Worm (Caenorhabditis elegans) whole organism, L4/young adult: ENCODE results near the gene F46B3.15.

Experiments
- W03F9.2 ChIP-seq: fragments of 150-350 bp; optimal IDR thresholded peaks from 2 replicates; lab custom pipeline; 2014; ENCODE audit warnings: missing biosample characterization, missing genetic modification characterization
- him-1 ChIP-seq: sonication (generic microtip); optimal IDR thresholded peaks from 2 replicates; lab custom pipeline; 2016; ENCODE audit warnings: missing genotype, missing genetic modification reagents, missing genetic modification characterization, missing compliant biosample characterization

- no peak for TF ChIP-seq W03F9.2
- TF ChIP-seq him-1 (tag; lab: Kevin White, UChicago): no peak
These were observed 32.8 kb downstream of the F46B3.15 start for ce11 chrV:20600704-20601103.
